Worm (Caenorhabditis elegans) whole organism, L3 larva: ENCODE measurements around the gene F14H3.12.

ENCODE experiments used
- fos-1 ChIP-seq: fragments of 150-350 bp; optimal IDR thresholded peaks from 2 replicates; lab custom pipeline; 2014; ENCODE audit warnings: missing biosample characterization, missing genetic modification characterization
- unc-62 ChIP-seq: fragments of 150-350 bp; sonication (generic microtip); optimal IDR thresholded peaks from 4 replicates; lab custom pipeline; 2014; ENCODE audit warnings: missing biosample characterization, missing genetic modification reagents, missing genetic modification characterization

DNA sequence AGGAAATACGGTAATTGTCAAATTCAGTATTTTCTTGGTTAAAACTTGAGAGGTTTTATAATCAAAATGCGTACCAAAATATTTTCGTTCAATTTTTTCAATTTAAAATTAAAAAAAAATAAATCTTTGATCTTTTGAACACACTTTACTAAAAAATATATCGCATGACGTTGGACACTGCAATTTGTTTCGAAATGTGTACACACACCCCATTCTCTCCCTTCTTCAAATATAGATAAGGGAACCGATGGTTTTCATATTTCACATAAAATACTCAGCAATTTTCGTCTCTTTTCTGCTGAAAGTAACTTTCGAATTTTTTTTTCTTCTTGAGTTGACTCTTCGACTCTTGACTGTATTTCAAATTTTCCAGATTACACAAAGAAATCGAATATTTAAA lies 46.3 kb upstream of the F14H3.12 start:
- TF ChIP-seq unc-62: no peak
- no peak for TF ChIP-seq fos-1 (tag; lab: Kevin White, UChicago)
